Worm (Caenorhabditis elegans) whole organism, mixed stage, embryonic: ENCODE data around the gene pdf-2.

Experiments used
- flh-1 ChIP-seq: fragments of 200-800 bp; sonication (Bioruptor generic); optimal IDR thresholded peaks from 2 replicates; lab custom pipeline; 2018; ENCODE audit warnings: mild to moderate bottlenecking, missing genetic modification characterization, moderate library complexity, missing compliant biosample characterization
- hlh-1 ChIP-seq: fragments of 150-350 bp; optimal IDR thresholded peaks from 2 replicates; lab custom pipeline; 2014; ENCODE audit warnings: missing biosample characterization, missing genetic modification reagents, missing genetic modification characterization
- lsy-2 ChIP-seq: fragments of 150-350 bp; optimal IDR thresholded peaks from 2 replicates; lab custom pipeline; 2014; ENCODE audit warnings: missing biosample characterization, missing genetic modification characterization
- nhr-237 ChIP-seq: fragments of 150-350 bp; optimal IDR thresholded peaks from 2 replicates; lab custom pipeline; 2014; ENCODE audit warnings: missing biosample characterization, missing genetic modification characterization
- pha-4 ChIP-seq: fragments of 150-350 bp; optimal IDR thresholded peaks from 2 replicates; lab custom pipeline; 2018; ENCODE audit warnings: missing biosample characterization, missing genetic modification reagents, missing genetic modification characterization
- unc-39 ChIP-seq: fragments of 150-350 bp; optimal IDR thresholded peaks from 2 replicates; lab custom pipeline; 2014; ENCODE audit warnings: missing biosample characterization, missing genetic modification characterization
- ztf-11 ChIP-seq: fragments of 150-350 bp; optimal IDR thresholded peaks from 2 replicates; lab custom pipeline; 2014; ENCODE audit warnings: missing biosample characterization, missing genetic modification characterization

DNA sequence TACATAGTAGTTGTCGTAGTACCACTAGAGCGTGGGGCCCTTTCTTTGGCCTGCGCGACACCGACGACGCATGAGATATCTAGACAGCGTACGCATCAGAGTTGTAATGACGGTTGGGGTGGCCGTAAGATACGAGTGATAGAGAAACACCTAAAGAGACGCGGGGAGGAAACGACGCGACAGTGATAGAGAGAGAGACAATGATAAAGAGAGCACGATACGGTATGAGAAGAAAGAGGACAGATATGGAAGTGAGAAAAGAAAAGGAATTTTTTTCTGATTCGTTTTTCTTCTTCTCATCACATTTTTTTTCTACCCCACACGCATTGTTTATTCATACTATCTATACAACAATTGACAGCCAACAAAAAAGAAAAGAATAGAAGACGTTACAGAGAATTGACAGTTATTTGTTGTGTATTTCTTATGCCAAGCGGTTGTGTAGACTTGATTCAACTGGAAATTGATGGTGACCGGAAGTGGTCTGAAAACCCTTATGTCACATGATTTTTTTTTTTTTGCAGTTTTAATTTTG, 15.3 kb downstream of the pdf-2 start:
- no peak for TF ChIP-seq nhr-237 (tag; lab: Kevin White, UChicago)
- TF ChIP-seq unc-39 (tag; lab: Kevin White, UChicago): no peak
- TF ChIP-seq pha-4 (tag; lab: Kevin White, UChicago): no peak
- TF ChIP-seq lsy-2 (tag; lab: Kevin White, UChicago): no peak
- TF ChIP-seq flh-1: no peak
- no peak for TF ChIP-seq hlh-1
- TF ChIP-seq ztf-11: no peak
